Fruit fly (Drosophila melanogaster) whole organism, embryonic: ENCODE measurements around the gene dsf.

Experiments
- Abd-B ChIP-seq: fragments of 200-800 bp; sonication (Bioruptor generic); optimal IDR thresholded peaks from 2 replicates; lab custom pipeline; 2018; ENCODE audit warnings: missing biosample characterization, mild to moderate bottlenecking, missing genetic modification characterization, moderate library complexity
- Awh ChIP-seq: fragments of 200-800 bp; sonication (Bioruptor generic); IDR thresholded peaks from 2 replicates; pipeline ENCODE4, ENCODE4 v1.3.6; 2022; ENCODE audit warnings: missing biosample characterization, missing genetic modification characterization
- Bteb2 ChIP-seq: fragments of 200-800 bp; sonication (Bioruptor generic); optimal IDR thresholded peaks from 2 replicates; lab custom pipeline; 2016; ENCODE audit warnings: missing biosample characterization, missing genetic modification characterization
- CG10431 ChIP-seq: fragments of 200-800 bp; sonication (Bioruptor generic); optimal IDR thresholded peaks from 3 replicates; lab custom pipeline; 2018; ENCODE audit warnings: missing biosample characterization, mild to moderate bottlenecking, missing genetic modification characterization
- CG10565 ChIP-seq: fragments of 200-800 bp; sonication (Bioruptor generic); optimal IDR thresholded peaks from 3 replicates; lab custom pipeline; 2016; ENCODE audit warnings: missing biosample characterization, mild to moderate bottlenecking, missing genetic modification characterization
- CG11093 ChIP-seq: fragments of 200-800 bp; sonication (Bioruptor generic); IDR thresholded peaks from 3 replicates; pipeline ENCODE4 v1.3.6; 2022; ENCODE audit warnings: missing biosample characterization, missing genetic modification characterization
- CG12155 ChIP-seq: fragments of 200-800 bp; sonication (Bioruptor generic); optimal IDR thresholded peaks from 3 replicates; lab custom pipeline; 2016; ENCODE audit warnings: missing biosample characterization, missing genetic modification characterization
- CG13624 ChIP-seq: fragments of 200-800 bp; sonication (Bioruptor generic); optimal IDR thresholded peaks from 2 replicates; lab custom pipeline; 2016; ENCODE audit warnings: missing biosample characterization, missing genetic modification characterization
- CG14710 ChIP-seq: fragments of 200-800 bp; sonication (Bioruptor generic); optimal IDR thresholded peaks from 3 replicates; lab custom pipeline; 2019; ENCODE audit warnings: missing biosample characterization, mild to moderate bottlenecking, missing genetic modification characterization, moderate library complexity
- CG17186 ChIP-seq: fragments of 200-800 bp; sonication (Bioruptor generic); optimal IDR thresholded peaks from 3 replicates; lab custom pipeline; 2017; ENCODE audit warnings: missing biosample characterization, missing genetic modification reagents, missing genetic modification characterization
- CG34422 ChIP-seq: fragments of 200-800 bp; sonication (Bioruptor generic); IDR thresholded peaks from 3 replicates; pipeline ENCODE4 v1.3.6; 2022; ENCODE audit warnings: missing biosample characterization, missing genetic modification characterization
- CG4360 ChIP-seq: fragments of 200-800 bp; sonication (Bioruptor generic); IDR thresholded peaks from 2 replicates; pipeline ENCODE4 v1.3.6; 2022; ENCODE audit warnings: missing biosample characterization, missing genetic modification characterization
- CG4820 ChIP-seq: fragments of 200-800 bp; sonication (Bioruptor generic); optimal IDR thresholded peaks from 3 replicates; lab custom pipeline; 2016; ENCODE audit warnings: missing biosample characterization, missing genetic modification characterization
- CG7372 ChIP-seq: fragments of 200-800 bp; sonication (Bioruptor generic); IDR thresholded peaks from 2 replicates; pipeline ENCODE4 v1.3.6; 2022; ENCODE audit warnings: missing biosample characterization, missing genetic modification characterization
- CG8478 ChIP-seq: fragments of >200 bp; optimal IDR thresholded peaks from 2 replicates; lab custom pipeline; 2018
- CG9609 ChIP-seq: fragments of 200-800 bp; sonication (Bioruptor generic); optimal IDR thresholded peaks from 3 replicates; lab custom pipeline; 2016; ENCODE audit warnings: missing biosample characterization, missing genetic modification characterization
- Camta ChIP-seq: fragments of 200-800 bp; sonication (Bioruptor generic); optimal IDR thresholded peaks from 2 replicates; lab custom pipeline; 2016; ENCODE audit warnings: missing biosample characterization, missing genetic modification characterization
- D19A ChIP-seq: fragments of 200-800 bp; optimal IDR thresholded peaks from 3 replicates; lab custom pipeline; 2019; ENCODE audit warnings: missing biosample characterization, mild to moderate bottlenecking, missing genetic modification characterization, moderate library complexity
- Dad ChIP-seq: fragments of 200-800 bp; sonication (Bioruptor generic); optimal IDR thresholded peaks from 3 replicates; lab custom pipeline; 2016; ENCODE audit warnings: missing biosample characterization, missing genetic modification characterization
- ERR ChIP-seq: fragments of 200-800 bp; sonication (Bioruptor generic); optimal IDR thresholded peaks from 2 replicates; lab custom pipeline; 2016; ENCODE audit warnings: missing biosample characterization, missing genetic modification characterization
- HLHmδ ChIP-seq: fragments of 200-800 bp; sonication (Bioruptor generic); optimal IDR thresholded peaks from 2 replicates; lab custom pipeline; 2018; ENCODE audit warnings: missing biosample characterization, mild to moderate bottlenecking, missing genetic modification characterization, moderate library complexity
- MBD-R2 ChIP-seq: fragments of 200-800 bp; sonication (Bioruptor generic); IDR thresholded peaks from 2 replicates; pipeline ENCODE4 v1.3.6; 2022; ENCODE audit warnings: missing biosample characterization, missing genetic modification characterization
- Max ChIP-seq: fragments of 200-800 bp; sonication (Bioruptor generic); optimal IDR thresholded peaks from 2 replicates; lab custom pipeline; 2016; ENCODE audit warnings: missing biosample characterization, mild to moderate bottlenecking, missing genetic modification characterization
- Mes4 ChIP-seq: fragments of 200-800 bp; sonication (Bioruptor generic); optimal IDR thresholded peaks from 2 replicates; lab custom pipeline; 2016; ENCODE audit warnings: missing biosample characterization, missing genetic modification characterization
- NK7.1 ChIP-seq: fragments of 200-800 bp; sonication (Bioruptor generic); optimal IDR thresholded peaks from 3 replicates; lab custom pipeline; 2016; ENCODE audit warnings: missing biosample characterization, missing genetic modification characterization
- Nf-YB ChIP-seq: fragments of 200-800 bp; sonication (Bioruptor generic); optimal IDR thresholded peaks from 3 replicates; lab custom pipeline; 2019; ENCODE audit warnings: missing biosample characterization, mild to moderate bottlenecking, missing genetic modification characterization, moderate library complexity
- Nf-YC ChIP-seq: fragments of 200-800 bp; optimal IDR thresholded peaks from 3 replicates; lab custom pipeline; 2019; ENCODE audit warnings: missing biosample characterization, mild to moderate bottlenecking, missing genetic modification characterization, moderate library complexity
- Ptx1 ChIP-seq: fragments of 200-800 bp; sonication (Bioruptor generic); IDR thresholded peaks from 2 replicates; pipeline ENCODE4 v1.3.6; 2022; ENCODE audit warnings: missing biosample characterization, missing genetic modification characterization
- Spps ChIP-seq: fragments of 200-800 bp; sonication (Bioruptor generic); optimal IDR thresholded peaks from 2 replicates; lab custom pipeline; 2018; ENCODE audit warnings: missing biosample characterization, mild to moderate bottlenecking, missing genetic modification characterization
- Trl ChIP-seq, 3 experiments: fragments of >200 bp in 2 of 3; fragments of 200-800 bp in 1 of 3; sonication (Bioruptor generic) in 1 of 3; optimal IDR thresholded peaks; 2 replicates in 1 of 3; 3 replicates in 2 of 3; lab custom pipeline; 2016 to 2017; ENCODE audit warnings: missing biosample characterization in 1 of 3, missing genetic modification characterization in 1 of 3
- Usf ChIP-seq: fragments of 200-800 bp; sonication (Bioruptor generic); optimal IDR thresholded peaks from 2 replicates; lab custom pipeline; 2017; ENCODE audit warnings: missing genotype, missing biosample characterization, missing genetic modification characterization
- Xrp1 ChIP-seq: fragments of 200-800 bp; sonication (Bioruptor generic); IDR thresholded peaks from 2 replicates; pipeline ENCODE4 v1.3.6; 2022; ENCODE audit warnings: missing biosample characterization, missing genetic modification characterization
- ac ChIP-seq: fragments of 200-800 bp; sonication (Bioruptor generic); optimal IDR thresholded peaks from 3 replicates; lab custom pipeline; 2017; ENCODE audit warnings: missing biosample characterization, mild to moderate bottlenecking, missing genetic modification characterization
- btn ChIP-seq: fragments of 200-800 bp; sonication (Bioruptor generic); optimal IDR thresholded peaks from 2 replicates; lab custom pipeline; 2016; ENCODE audit warnings: missing biosample characterization, missing genetic modification characterization
- chinmo ChIP-seq: fragments of 200-800 bp; sonication (Bioruptor generic); IDR thresholded peaks from 4 replicates; pipeline ENCODE4 v1.3.6; 2022; ENCODE audit warnings: missing biosample characterization, missing genetic modification characterization; ENCODE audit not compliant: partially characterized antibody
- ci ChIP-seq: fragments of 200-800 bp; sonication (Bioruptor generic); IDR thresholded peaks from 3 replicates; pipeline ENCODE4 v1.3.6; 2022; ENCODE audit warnings: missing biosample characterization, missing genetic modification characterization
- grau ChIP-seq: fragments of 200-800 bp; optimal IDR thresholded peaks from 3 replicates; lab custom pipeline; 2019; ENCODE audit warnings: missing biosample characterization, mild to moderate bottlenecking, missing genetic modification characterization, moderate library complexity
- kah ChIP-seq: fragments of 200-800 bp; sonication (Bioruptor generic); optimal IDR thresholded peaks from 2 replicates; lab custom pipeline; 2018; ENCODE audit warnings: missing biosample characterization, mild to moderate bottlenecking, missing genetic modification characterization
- kay ChIP-seq: fragments of 200-800 bp; sonication (Bioruptor generic); optimal IDR thresholded peaks from 2 replicates; lab custom pipeline; 2016; ENCODE audit warnings: missing biosample characterization, missing genetic modification characterization
- knrl ChIP-seq: fragments of 200-800 bp; sonication (Bioruptor generic); IDR thresholded peaks from 3 replicates; pipeline ENCODE4 v1.3.6; 2022; ENCODE audit warnings: missing biosample characterization, missing genetic modification characterization; ENCODE audit not compliant: partially characterized antibody
- lov ChIP-seq, 2 experiments: fragments of 200-800 bp in 1 of 2; fragments of >200 bp in 1 of 2; sonication (Bioruptor generic) in 1 of 2; IDR thresholded peaks in 1 of 2; optimal IDR thresholded peaks in 1 of 2; 2 replicates in 1 of 2; 3 replicates in 1 of 2; pipeline versions ENCODE4 v1.3.6 to Lab custom; 2017 to 2022; ENCODE audit warnings: missing biosample characterization in 1 of 2, missing genetic modification characterization in 1 of 2
- nerfin-2 ChIP-seq: fragments of 200-800 bp; sonication (Bioruptor generic); IDR thresholded peaks from 2 replicates; pipeline ENCODE4 v1.3.6; 2022; ENCODE audit warnings: missing biosample characterization, missing genetic modification characterization; ENCODE audit not compliant: partially characterized antibody
- odd ChIP-seq: fragments of 200-800 bp; sonication (Bioruptor generic); optimal IDR thresholded peaks from 2 replicates; lab custom pipeline; 2017; ENCODE audit warnings: missing biosample characterization, mild to moderate bottlenecking, missing genetic modification characterization
- otp ChIP-seq: fragments of 200-800 bp; sonication (Bioruptor generic); IDR thresholded peaks from 3 replicates; pipeline ENCODE4, ENCODE4 v1.3.6; 2022; ENCODE audit warnings: missing biosample characterization, missing genetic modification characterization
- pb ChIP-seq: fragments of 200-800 bp; sonication (Bioruptor generic); optimal IDR thresholded peaks from 3 replicates; lab custom pipeline; 2016; ENCODE audit warnings: missing biosample characterization, missing genetic modification characterization
- pfk ChIP-seq: fragments of 200-800 bp; sonication (Bioruptor generic); optimal IDR thresholded peaks from 2 replicates; lab custom pipeline; 2018; ENCODE audit warnings: missing biosample characterization, mild to moderate bottlenecking, missing genetic modification characterization, moderate library complexity
- slou ChIP-seq: fragments of 200-800 bp; sonication (Bioruptor generic); optimal IDR thresholded peaks from 3 replicates; lab custom pipeline; 2016; ENCODE audit warnings: missing biosample characterization, missing genetic modification characterization
- slp2 ChIP-seq: fragments of 200-800 bp; sonication (Bioruptor generic); optimal IDR thresholded peaks from 2 replicates; lab custom pipeline; 2016; ENCODE audit warnings: missing biosample characterization, missing genetic modification characterization
- yki ChIP-seq: fragments of >200 bp; optimal IDR thresholded peaks from 3 replicates; lab custom pipeline; 2018
- zen ChIP-seq: fragments of 200-800 bp; sonication (Bioruptor generic); optimal IDR thresholded peaks from 3 replicates; lab custom pipeline; 2018; ENCODE audit warnings: missing biosample characterization, mild to moderate bottlenecking, missing genetic modification characterization, moderate library complexity
- zfh1 ChIP-seq: fragments of 200-800 bp; sonication (Bioruptor generic); IDR thresholded peaks from 3 replicates; pipeline ENCODE4 v1.3.6; 2022; ENCODE audit warnings: missing biosample characterization, missing genetic modification characterization

The dsf gene

DNA sequence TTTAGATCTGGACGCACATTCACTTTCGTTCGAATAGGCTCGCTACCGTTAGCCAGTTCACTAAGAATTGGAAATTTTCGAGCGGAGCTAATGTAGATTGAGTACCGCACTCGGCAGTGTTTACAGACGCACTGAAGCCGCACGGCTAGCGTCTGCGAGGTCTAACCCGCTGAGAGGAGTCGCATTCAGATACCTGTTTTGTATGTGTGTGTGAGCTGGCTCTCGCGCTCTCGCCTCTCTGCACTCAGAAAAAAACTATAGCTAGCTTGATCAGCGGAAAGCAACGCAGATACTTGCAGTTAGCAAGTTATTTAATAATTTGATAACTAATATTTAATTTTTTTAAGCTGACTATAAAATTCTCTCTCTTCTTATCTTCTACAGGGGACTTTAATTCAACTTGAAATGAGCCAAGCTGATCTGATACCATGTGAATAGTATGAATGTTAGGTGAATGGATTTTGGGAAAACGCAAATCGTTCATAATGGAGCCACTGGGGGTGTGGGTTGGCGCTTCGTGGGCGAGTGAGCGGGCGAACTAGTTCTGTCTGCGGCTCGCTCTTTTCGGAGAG lies 46.3 kb upstream of the dsf start, which contains the start of gene rau (continued):
- TF ChIP-seq CG8478 (lab: Kevin White, UChicago): no peak
- peak; percentile 40 for TF ChIP-seq CG17186 (GFP tag; lab: Kevin White, UChicago)
- no peak; the same call in 1 of the 3 replicates for TF ChIP-seq CG11093 (GFP tag; lab: Robert Waterston, UW)
- TF ChIP-seq CG34422 (GFP tag; lab: Robert Waterston, UW): peak; percentile 68; the same call in 2 of the 3 replicates
- TF ChIP-seq Nf-YC (tag; lab: Kevin White, UChicago): peak; percentile 78
- peak; percentile 73 for TF ChIP-seq D19A (tag; lab: Kevin White, UChicago)
- TF ChIP-seq otp (GFP tag; lab: Robert Waterston, UW): 0 out of 3 replicates have a peak, but pooled peaks have one; percentile 17
- peak; percentile 2 for TF ChIP-seq Mes4
- TF ChIP-seq CG9609: no peak
- TF ChIP-seq CG4820 (GFP tag; lab: Kevin White, UChicago): peak; percentile 17
- TF ChIP-seq MBD-R2 (GFP tag; lab: Robert Waterston, UW): no peak
- TF ChIP-seq Ptx1 (GFP tag; lab: Robert Waterston, UW): peak; percentile 81
- TF ChIP-seq pb (GFP tag; lab: Kevin White, UChicago): no peak
- peak; percentile 68 for TF ChIP-seq CG12155 (GFP tag; lab: Kevin White, UChicago)
- no peak for TF ChIP-seq ERR (GFP tag; lab: Kevin White, UChicago)
- TF ChIP-seq odd: peak; percentile 78
- peak; percentile 36 for TF ChIP-seq Nf-YB
- TF ChIP-seq CG10565 (GFP tag; lab: Kevin White, UChicago): no peak

DNA sequence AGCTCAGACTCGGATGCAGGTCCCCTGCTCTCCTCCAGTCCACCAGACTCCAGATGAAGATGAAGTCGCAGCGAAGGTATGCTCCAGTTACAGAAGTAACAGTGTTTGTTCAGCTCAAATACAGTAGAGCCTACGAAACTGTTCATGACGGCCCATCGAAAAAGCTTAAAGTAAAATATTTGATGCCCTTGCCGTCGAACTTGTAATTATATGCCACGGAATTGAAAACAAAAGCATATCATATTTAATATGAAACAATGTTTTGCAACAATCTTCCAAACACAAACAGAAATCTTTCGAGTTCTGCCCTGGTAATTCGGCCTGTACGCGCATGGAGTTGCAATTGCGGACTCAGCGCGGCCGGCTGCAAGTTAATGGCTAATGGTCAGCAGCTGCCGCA lies 44.6 kb upstream of the dsf start:
- TF ChIP-seq Dad (GFP tag; lab: Kevin White, UChicago) (no peak), Awh (GFP tag; lab: Robert Waterston, UW) (no peak), NK7.1 (GFP tag; lab: Kevin White, UChicago) (no peak), Camta (GFP tag; lab: Kevin White, UChicago) (no peak), lov (optimal IDR thresholded peaks at IDR 0.05; lab: Kevin White, UChicago) (no peak), lov (GFP tag; IDR thresholded peaks at IDR 0.05; lab: Robert Waterston, UW) (no peak), ci (GFP tag; lab: Robert Waterston, UW) (peak; percentile 3; the same call in 1 of the 3 replicates), ac (no peak), Usf (GFP tag; lab: Kevin White, UChicago) (no peak), Xrp1 (GFP tag; lab: Robert Waterston, UW) (0 out of 2 replicates have a peak, but pooled peaks have one; percentile 7), Bteb2 (GFP tag; lab: Kevin White, UChicago) (no peak), zfh1 (GFP tag; lab: Robert Waterston, UW) (no peak), slp2 (GFP tag; lab: Kevin White, UChicago) (no peak), slou (GFP tag; lab: Kevin White, UChicago) (no peak), Trl (optimal IDR thresholded peaks at IDR 0.05; lab: Kevin White, UChicago) (no peak), Trl (GFP tag; optimal IDR thresholded peaks at IDR 0.05; lab: Kevin White, UChicago) (no peak), yki (lab: Kevin White, UChicago) (no peak), pfk (no peak), CG14710 (tag; lab: Kevin White, UChicago) (no peak), Max (no peak), CG13624 (GFP tag; lab: Kevin White, UChicago) (no peak), btn (no peak), CG7372 (GFP tag; lab: Robert Waterston, UW) (no peak), CG10431 (GFP tag; lab: Kevin White, UChicago) (no peak), kah (GFP tag; lab: Kevin White, UChicago) (no peak), Abd-B (GFP tag; lab: Kevin White, UChicago) (no peak), nerfin-2 (GFP tag; lab: Robert Waterston, UW) (no peak), HLHmδ (GFP tag; lab: Kevin White, UChicago) (no peak), kay (GFP tag; lab: Kevin White, UChicago) (no peak), Spps (no peak), chinmo (GFP tag; lab: Robert Waterston, UW) (no peak), grau (tag; lab: Kevin White, UChicago) (peak; percentile 57), knrl (GFP tag; lab: Robert Waterston, UW) (no peak), CG4360 (GFP tag; lab: Robert Waterston, UW) (no peak), zen (tag; lab: Kevin White, UChicago) (no peak)
